Fruit fly (Drosophila melanogaster) whole organism, embryonic: ENCODE data around the gene mbm.

ENCODE experiments used
- Adf1 ChIP-seq: fragments of 200-800 bp; sonication (Bioruptor generic); IDR thresholded peaks from 2 replicates; pipeline ENCODE4 v1.3.6; 2022; ENCODE audit warnings: missing biosample characterization, missing genetic modification characterization
- Atf3 ChIP-seq: fragments of 200-800 bp; sonication (Bioruptor generic); optimal IDR thresholded peaks from 3 replicates; lab custom pipeline; 2016; ENCODE audit warnings: missing biosample characterization, missing genetic modification characterization
- BtbVII ChIP-seq: fragments of 200-800 bp; sonication (Bioruptor generic); optimal IDR thresholded peaks from 3 replicates; lab custom pipeline; 2017; ENCODE audit warnings: missing biosample characterization, mild to moderate bottlenecking, missing genetic modification characterization
- CG10209 ChIP-seq: fragments of 200-800 bp; sonication (Bioruptor generic); optimal IDR thresholded peaks from 3 replicates; lab custom pipeline; 2017; ENCODE audit warnings: missing biosample characterization, mild to moderate bottlenecking, missing genetic modification characterization, missing genetic modification reagents
- CG1024 ChIP-seq: fragments of 200-800 bp; sonication (Bioruptor generic); IDR thresholded peaks from 2 replicates; pipeline ENCODE4 v1.3.6; 2022; ENCODE audit warnings: missing biosample characterization, missing genetic modification characterization
- CG12942 ChIP-seq: fragments of 200-800 bp; sonication (Bioruptor generic); optimal IDR thresholded peaks from 3 replicates; lab custom pipeline; 2016; ENCODE audit warnings: missing biosample characterization, missing genetic modification characterization
- CG13424 ChIP-seq: fragments of 200-800 bp; sonication (Bioruptor generic); optimal IDR thresholded peaks from 2 replicates; lab custom pipeline; 2019; ENCODE audit warnings: missing biosample characterization, mild to moderate bottlenecking, missing genetic modification characterization, moderate library complexity
- CG15011 ChIP-seq: fragments of 200-800 bp; sonication (Bioruptor generic); optimal IDR thresholded peaks from 3 replicates; lab custom pipeline; 2018; ENCODE audit warnings: missing biosample characterization, mild to moderate bottlenecking, missing genetic modification characterization
- CG15479 ChIP-seq: fragments of 200-800 bp; sonication (Bioruptor generic); optimal IDR thresholded peaks from 3 replicates; lab custom pipeline; 2019; ENCODE audit warnings: missing biosample characterization, mild to moderate bottlenecking, missing genetic modification characterization, moderate library complexity
- CG16779 ChIP-seq: fragments of 200-800 bp; sonication (Bioruptor generic); IDR thresholded peaks from 2 replicates; pipeline ENCODE4 v1.3.6; 2022; ENCODE audit warnings: missing biosample characterization, missing genetic modification characterization
- CG2120 ChIP-seq: fragments of 200-800 bp; sonication (Bioruptor generic); optimal IDR thresholded peaks from 3 replicates; lab custom pipeline; 2016; ENCODE audit warnings: missing biosample characterization, missing genetic modification characterization
- CG33213 ChIP-seq: fragments of 200-800 bp; sonication (Bioruptor generic); optimal IDR thresholded peaks from 3 replicates; lab custom pipeline; 2016; ENCODE audit warnings: missing biosample characterization, missing genetic modification characterization
- CG5953 ChIP-seq: fragments of 200-800 bp; sonication (Bioruptor generic); IDR thresholded peaks from 2 replicates; pipeline ENCODE4 v1.3.6; 2022; ENCODE audit warnings: missing biosample characterization, missing genetic modification characterization
- CG6765 ChIP-seq: fragments of 200-800 bp; sonication (Bioruptor generic); optimal IDR thresholded peaks from 3 replicates; lab custom pipeline; 2017; ENCODE audit warnings: missing biosample characterization, mild to moderate bottlenecking, missing genetic modification characterization
- CG7271 ChIP-seq: fragments of 200-800 bp; sonication (Bioruptor generic); optimal IDR thresholded peaks from 2 replicates; lab custom pipeline; 2018; ENCODE audit warnings: missing biosample characterization, mild to moderate bottlenecking, missing genetic modification characterization, moderate library complexity
- CG7357 ChIP-seq: fragments of 200-800 bp; sonication (Bioruptor generic); IDR thresholded peaks from 3 replicates; pipeline ENCODE4 v1.3.6; 2022; ENCODE audit warnings: missing biosample characterization, missing genetic modification characterization
- Elba2 ChIP-seq: fragments of 200-800 bp; sonication (Bioruptor generic); optimal IDR thresholded peaks from 3 replicates; lab custom pipeline; 2016; ENCODE audit warnings: missing biosample characterization, missing genetic modification characterization
- GATAe ChIP-seq: fragments of 200-800 bp; sonication (Bioruptor generic); conservative IDR thresholded peaks from 2 replicates; pipeline ENCODE4 v1.3.6; 2022; ENCODE audit warnings: missing biosample characterization, missing genetic modification characterization
- Gug ChIP-seq: fragments of 200-800 bp; sonication (Bioruptor generic); IDR thresholded peaks from 4 replicates; pipeline ENCODE4 v1.3.6; 2022; ENCODE audit warnings: missing biosample characterization, missing genetic modification characterization
- Hand ChIP-seq: fragments of 200-800 bp; sonication (Bioruptor generic); optimal IDR thresholded peaks from 2 replicates; lab custom pipeline; 2017; ENCODE audit warnings: mild to moderate bottlenecking, missing biosample characterization, missing genetic modification reagents, missing genetic modification characterization
- Lpt ChIP-seq: fragments of >200 bp; optimal IDR thresholded peaks from 2 replicates; lab custom pipeline; 2018; ENCODE audit warnings: missing biosample characterization, missing genetic modification characterization
- Med ChIP-seq: fragments of 200-800 bp; sonication (Bioruptor generic); peaks from one replicate; lab custom pipeline; 2016; ENCODE audit warnings: missing biosample characterization, missing genetic modification characterization, mild to moderate bottlenecking, inconsistent platforms, moderate library complexity
- NFAT ChIP-seq: fragments of 200-800 bp; sonication (Bioruptor generic); IDR thresholded peaks from 2 replicates; pipeline ENCODE4 v1.3.6; 2022; ENCODE audit warnings: missing biosample characterization, missing genetic modification characterization
- Neu2 ChIP-seq: fragments of 200-800 bp; sonication (Bioruptor generic); optimal IDR thresholded peaks from 3 replicates; lab custom pipeline; 2016; ENCODE audit warnings: missing biosample characterization, missing genetic modification characterization, borderline replicate concordance
- Pdp1 ChIP-seq, 2 experiments: fragments of 200-800 bp; sonication (Bioruptor generic); optimal IDR thresholded peaks; 3 replicates each; lab custom pipeline; 2016; ENCODE audit warnings: missing biosample characterization in 2 of 2, missing genetic modification characterization in 2 of 2, mild to moderate bottlenecking in 1 of 2, moderate library complexity in 1 of 2
- Ravus ChIP-seq: fragments of 200-800 bp; sonication (Bioruptor generic); IDR thresholded peaks from 2 replicates; pipeline ENCODE4 v1.3.6; 2022; ENCODE audit warnings: missing biosample characterization, missing genetic modification characterization
- Sox102F ChIP-seq: fragments of 200-800 bp; sonication (Bioruptor generic); optimal IDR thresholded peaks from 2 replicates; lab custom pipeline; 2018; ENCODE audit warnings: missing biosample characterization, mild to moderate bottlenecking, missing genetic modification characterization, moderate library complexity
- ap ChIP-seq: fragments of 200-800 bp; sonication (Bioruptor generic); IDR thresholded peaks from 2 replicates; pipeline ENCODE4 v1.3.6; 2022; ENCODE audit warnings: missing biosample characterization, missing genetic modification characterization
- br ChIP-seq: fragments of >200 bp; optimal IDR thresholded peaks from 2 replicates; lab custom pipeline; 2017
- caup ChIP-seq: fragments of 200-800 bp; sonication (Bioruptor generic); optimal IDR thresholded peaks from 3 replicates; lab custom pipeline; 2017; ENCODE audit warnings: missing biosample characterization, mild to moderate bottlenecking, missing genetic modification characterization, moderate library complexity; ENCODE audit not compliant: severe bottlenecking
- ci ChIP-seq: fragments of 200-800 bp; sonication (Bioruptor generic); IDR thresholded peaks from 3 replicates; pipeline ENCODE4 v1.3.6; 2022; ENCODE audit warnings: missing biosample characterization, missing genetic modification characterization
- crol ChIP-seq: fragments of 200-800 bp; sonication (Bioruptor generic); IDR thresholded peaks from 2 replicates; pipeline ENCODE4 v1.3.6; 2022; ENCODE audit warnings: missing biosample characterization, missing genetic modification characterization
- ems ChIP-seq: fragments of 200-800 bp; sonication (Bioruptor generic); optimal IDR thresholded peaks from 3 replicates; lab custom pipeline; 2016; ENCODE audit warnings: missing biosample characterization, missing genetic modification characterization
- exex ChIP-seq: fragments of 200-800 bp; sonication (Bioruptor generic); optimal IDR thresholded peaks from 4 replicates; lab custom pipeline; 2018; ENCODE audit warnings: missing biosample characterization, mild to moderate bottlenecking, missing genetic modification characterization, moderate library complexity
- ftz-f1 ChIP-seq: fragments of 200-800 bp; sonication (Bioruptor generic); optimal IDR thresholded peaks from 2 replicates; lab custom pipeline; 2016; ENCODE audit warnings: missing biosample characterization, missing genetic modification characterization
- lab ChIP-seq: fragments of 200-800 bp; sonication (Bioruptor generic); optimal IDR thresholded peaks from 3 replicates; lab custom pipeline; 2017; ENCODE audit warnings: missing biosample characterization, missing genetic modification characterization, mild to moderate bottlenecking, moderate library complexity, missing genetic modification reagents
- lilli ChIP-seq: fragments of 200-800 bp; sonication (Bioruptor generic); optimal IDR thresholded peaks from 3 replicates; lab custom pipeline; 2016; ENCODE audit warnings: missing biosample characterization, missing genetic modification characterization
- tap ChIP-seq: fragments of 200-800 bp; optimal IDR thresholded peaks from 3 replicates; lab custom pipeline; 2019; ENCODE audit warnings: missing biosample characterization, mild to moderate bottlenecking, missing genetic modification characterization, moderate library complexity
- toy ChIP-seq: fragments of 200-800 bp; sonication (Bioruptor generic); IDR thresholded peaks from 2 replicates; pipeline ENCODE4 v1.3.6; 2022; ENCODE audit warnings: missing biosample characterization, missing genetic modification characterization

Gene mbm

dm6 chr2L:300877-301706 lies 27.6 kb upstream of the mbm start (continued):
- no peak for TF ChIP-seq CG1024 (GFP tag; lab: Robert Waterston, UW)
- no peak for TF ChIP-seq Atf3 (GFP tag; lab: Kevin White, UChicago)
- TF ChIP-seq Ravus (GFP tag; lab: Robert Waterston, UW) = no peak
- no peak for TF ChIP-seq Elba2 (GFP tag; lab: Kevin White, UChicago)
- no peak for TF ChIP-seq NFAT (GFP tag; lab: Robert Waterston, UW)
- peak; percentile 12 for TF ChIP-seq ftz-f1 (GFP tag; lab: Kevin White, UChicago)
- TF ChIP-seq CG5953 (GFP tag; lab: Robert Waterston, UW) = no peak
- no peak for TF ChIP-seq Neu2 (GFP tag; lab: Kevin White, UChicago)
- no peak for TF ChIP-seq toy
- no peak for TF ChIP-seq tap (tag; lab: Kevin White, UChicago)
- TF ChIP-seq CG6765 (GFP tag; lab: Kevin White, UChicago) = no peak
- no peak for TF ChIP-seq CG15479
- TF ChIP-seq CG7271 (tag; lab: Kevin White, UChicago) = no peak
- no peak for TF ChIP-seq CG13424 (tag; lab: Kevin White, UChicago)
- 0 out of 3 replicates have a peak, but pooled peaks have one; percentile 24 for TF ChIP-seq ci
- TF ChIP-seq Lpt = no peak
- TF ChIP-seq br (lab: Kevin White, UChicago) = no peak
- TF ChIP-seq BtbVII = peak; percentile 9
- no peak for TF ChIP-seq CG10209
- no peak for TF ChIP-seq CG2120 (GFP tag; lab: Kevin White, UChicago)
- TF ChIP-seq Med (GFP tag; lab: Kevin White, UChicago) = peak; percentile 71
- TF ChIP-seq lilli (GFP tag; lab: Kevin White, UChicago) = no peak
- peak; percentile 32; the same call in 1 of the 2 replicates for TF ChIP-seq GATAe (GFP tag; lab: Robert Waterston, UW)
- TF ChIP-seq CG7357 (GFP tag; lab: Robert Waterston, UW) = no peak
- TF ChIP-seq CG12942 = no peak
- no peak for TF ChIP-seq Hand (GFP tag; lab: Kevin White, UChicago)
- no peak for TF ChIP-seq CG33213 (GFP tag; lab: Kevin White, UChicago)

- peak; percentile 5 for TF ChIP-seq exex (tag; lab: Kevin White, UChicago)
- TF ChIP-seq Adf1 = no peak
- no peak for TF ChIP-seq CG6765 (GFP tag; lab: Kevin White, UChicago)
- no peak for TF ChIP-seq Sox102F (GFP tag; lab: Kevin White, UChicago)
- no peak for TF ChIP-seq ems (GFP tag; lab: Kevin White, UChicago)
- TF ChIP-seq CG16779 (GFP tag; lab: Robert Waterston, UW) = no peak
- TF ChIP-seq Med (GFP tag; lab: Kevin White, UChicago) = peak; percentile 60
- no peak for TF ChIP-seq crol (GFP tag; lab: Robert Waterston, UW)
- no peak for TF ChIP-seq CG15011 (GFP tag; lab: Kevin White, UChicago)
- TF ChIP-seq Pdp1 (GFP tag; optimal IDR thresholded peaks at IDR 0.05; lab: Kevin White, UChicago) = peak in 1 of 2 experiments; percentile 20
- no peak for TF ChIP-seq Gug
- TF ChIP-seq caup (GFP tag; lab: Kevin White, UChicago) = no peak
- TF ChIP-seq CG1024 (GFP tag; lab: Robert Waterston, UW) = no peak
- peak; percentile 69 for TF ChIP-seq lab
- no peak for TF ChIP-seq ap (GFP tag; lab: Robert Waterston, UW)
- TF ChIP-seq, all 482 proteins: peak for 4
Observed at dm6 chr2L:300006-300405, 26.5 kb upstream of the mbm start.
